Worm (Caenorhabditis elegans) whole organism, L1 larva: ENCODE results near the gene Y102A11A.9.
A peak's percentile ranks its signal among the peaks of the same experiment; 100 is the strongest.

Experiments used
- elt-3 ChIP-seq, 6 experiments: fragments of 150-350 bp in 1 of 6; sonication (generic microtip); optimal IDR thresholded peaks; 2 replicates each; lab custom pipeline; 2017 to 2018; ENCODE audit warnings: missing biosample characterization in 6 of 6, missing genetic modification characterization in 6 of 6, inconsistent platforms in 1 of 6
- mab-9 ChIP-seq: fragments of 200-800 bp; sonication (Bioruptor generic); IDR thresholded peaks from 2 replicates; pipeline ENCODE4 v1.3.6; 2022; ENCODE audit warnings: missing genetic modification reagents, missing genetic modification characterization, missing compliant biosample characterization
- mep-1 ChIP-seq: fragments of 150-350 bp; optimal IDR thresholded peaks from 2 replicates; lab custom pipeline; 2014; ENCODE audit warnings: missing biosample characterization, missing genetic modification characterization
- pqm-1 ChIP-seq: sonication (generic microtip); optimal IDR thresholded peaks from 3 replicates; lab custom pipeline; 2017; ENCODE audit warnings: missing biosample characterization, missing genetic modification characterization
- snpc-4 ChIP-seq: fragments of 150-350 bp; optimal IDR thresholded peaks from 2 replicates; lab custom pipeline; 2014; ENCODE audit warnings: missing biosample characterization, missing genetic modification characterization
- ztf-11 ChIP-seq, 2 experiments: sonication (generic microtip); optimal IDR thresholded peaks; 2 replicates each; lab custom pipeline; 2016 to 2017; ENCODE audit warnings: missing genetic modification characterization in 2 of 2, missing biosample characterization in 1 of 2, missing compliant biosample characterization in 1 of 2

ce11 chrX:2041448-2042138, 28.6 kb downstream of the Y102A11A.9 start:
- no peak for TF ChIP-seq snpc-4 (tag; lab: Kevin White, UChicago)
- TF ChIP-seq mep-1 (tag; lab: Kevin White, UChicago): peak; percentile 21
- TF ChIP-seq mab-9 (GFP tag; lab: Robert Waterston, UW): no peak
- TF ChIP-seq ztf-11 (tag; optimal IDR thresholded peaks at IDR 0.05; lab: Kevin White, UChicago): no peak
- TF ChIP-seq pqm-1 (tag; lab: Kevin White, UChicago): no peak
- no peak for TF ChIP-seq elt-3 (tag; optimal IDR thresholded peaks at IDR 0.05; lab: Kevin White, UChicago)
